Worm (Caenorhabditis elegans) whole organism, L1 larva: Measurements from ENCODE around the gene H10D18.1.

Experiments
- ama-1 ChIP-seq: fragments of 150-350 bp; optimal IDR thresholded peaks from 2 replicates; lab custom pipeline; 2014
- fkh-10 ChIP-seq: sonication (generic microtip); optimal IDR thresholded peaks from 2 replicates; lab custom pipeline; 2017; ENCODE audit warnings: missing biosample characterization, missing genetic modification reagents, missing genetic modification characterization
- fos-1 ChIP-seq: fragments of 150-350 bp; optimal IDR thresholded peaks from 2 replicates; lab custom pipeline; 2014; ENCODE audit warnings: missing biosample characterization, missing genetic modification characterization
- jun-1 ChIP-seq: fragments of 150-350 bp; optimal IDR thresholded peaks from 2 replicates; lab custom pipeline; 2014; ENCODE audit warnings: missing biosample characterization, missing genetic modification reagents, missing genetic modification characterization
- lin-13 ChIP-seq: fragments of 150-350 bp; optimal IDR thresholded peaks from 2 replicates; lab custom pipeline; 2014; ENCODE audit warnings: missing biosample characterization, missing genetic modification reagents, missing genetic modification characterization
- nhr-11 ChIP-seq: fragments of 150-350 bp; optimal IDR thresholded peaks from 2 replicates; lab custom pipeline; 2014; ENCODE audit warnings: missing biosample characterization, missing genetic modification characterization
- nhr-77 ChIP-seq: fragments of 150-350 bp; optimal IDR thresholded peaks from 2 replicates; lab custom pipeline; 2014; ENCODE audit warnings: missing biosample characterization, missing genetic modification characterization
- nhr-90 ChIP-seq: sonication (generic microtip); optimal IDR thresholded peaks from 2 replicates; lab custom pipeline; 2016; ENCODE audit warnings: mild to moderate bottlenecking, missing genetic modification characterization, missing compliant biosample characterization; ENCODE audit not compliant: poor library complexity
- pag-3 ChIP-seq: sonication (generic microtip); optimal IDR thresholded peaks from 2 replicates; lab custom pipeline; 2017; ENCODE audit warnings: missing genetic modification characterization, mild to moderate bottlenecking, missing compliant biosample characterization, antibody characterized with exemption, borderline replicate concordance; ENCODE audit not compliant: insufficient read depth
- sptf-1 ChIP-seq: fragments of 150-350 bp; optimal IDR thresholded peaks from 2 replicates; lab custom pipeline; 2014; ENCODE audit warnings: missing biosample characterization, missing genetic modification characterization
- swsn-7 ChIP-seq: sonication (generic microtip); optimal IDR thresholded peaks from 2 replicates; lab custom pipeline; 2016; ENCODE audit warnings: missing genetic modification characterization, missing compliant biosample characterization
- tbx-2 ChIP-seq: sonication (generic microtip); optimal IDR thresholded peaks from 2 replicates; lab custom pipeline; 2016; ENCODE audit warnings: missing genetic modification characterization, missing compliant biosample characterization
- unc-62 ChIP-seq: fragments of 150-350 bp; optimal IDR thresholded peaks from 2 replicates; lab custom pipeline; 2014; ENCODE audit warnings: missing biosample characterization, missing genetic modification reagents, missing genetic modification characterization
- unc-86 ChIP-seq: sonication (generic microtip); optimal IDR thresholded peaks from 2 replicates; lab custom pipeline; 2016; ENCODE audit warnings: missing genetic modification characterization, missing compliant biosample characterization

ce11 chrV:3860123-3860522 is 45.1 kb downstream of the H10D18.1 start, which contains the start of gene nhr-189:
- no peak for TF ChIP-seq lin-13 (GFP tag; lab: Kevin White, UChicago)
- no peak for TF ChIP-seq sptf-1 (tag; lab: Kevin White, UChicago)
- no peak for TF ChIP-seq fkh-10 (GFP tag; lab: Kevin White, UChicago)
- no peak for TF ChIP-seq unc-86 (tag; lab: Kevin White, UChicago)
- TF ChIP-seq ama-1: no peak
- no peak for TF ChIP-seq nhr-90 (tag; lab: Kevin White, UChicago)
- no peak for TF ChIP-seq nhr-11 (tag; lab: Kevin White, UChicago)
- TF ChIP-seq swsn-7: no peak
- no peak for TF ChIP-seq pag-3 (tag; lab: Kevin White, UChicago)
- TF ChIP-seq tbx-2 (tag; lab: Kevin White, UChicago): no peak
- TF ChIP-seq unc-62: no peak
- TF ChIP-seq jun-1 (tag; lab: Kevin White, UChicago): no peak
- no peak for TF ChIP-seq fos-1
- TF ChIP-seq nhr-77 (tag; lab: Kevin White, UChicago): no peak
